Worm (Caenorhabditis elegans) whole organism, L3 larva: ENCODE data around the gene ptp-3.

Source experiments
- mdl-1 ChIP-seq: fragments of 150-350 bp; optimal IDR thresholded peaks from 2 replicates; lab custom pipeline; 2014; ENCODE audit warnings: missing biosample characterization, missing genetic modification characterization
- skn-1 ChIP-seq: fragments of 150-350 bp; optimal IDR thresholded peaks from 2 replicates; lab custom pipeline; 2014; ENCODE audit warnings: missing biosample characterization, missing genetic modification characterization

ce11 chrII:10947317-10947716 lies 28.0 kb upstream of the ptp-3 start, which contains the start of the genes tceb-3 and gskl-1:
- TF ChIP-seq mdl-1 (tag; lab: Kevin White, UChicago) (no peak), skn-1 (tag; lab: Kevin White, UChicago) (no peak)
